Fruit fly (Drosophila melanogaster): ENCODE data around the gene Cmpk.

Cmpk gene

dm6 chr3R:26021195-26021914, 33.9 kb downstream of the Cmpk start (continued):
- peak; percentile 88 for TF ChIP-seq CG13296 (GFP tag; optimal IDR thresholded peaks at IDR 0.05)
- TF ChIP-seq CG4328 (GFP tag; optimal IDR thresholded peaks at IDR 0.05) = peak; percentile 92
- TF ChIP-seq z (GFP tag; IDR thresholded peaks at IDR 0.05) = no peak
- peak; percentile 85 for TF ChIP-seq CG10431 (GFP tag; optimal IDR thresholded peaks at IDR 0.05)
- TF ChIP-seq Six4 (GFP tag; optimal IDR thresholded peaks at IDR 0.05) = peak; percentile 92
- TF ChIP-seq CG3163 (GFP tag; optimal IDR thresholded peaks at IDR 0.05) = peak; percentile 32
- 0 out of 2 replicates have a peak, but pooled peaks have one; percentile 46 for TF ChIP-seq CG6272 (GFP tag; IDR thresholded peaks at IDR 0.05)
- peak; percentile 98 for TF ChIP-seq phol (tag; optimal IDR thresholded peaks at IDR 0.05)
- peak; percentile 90 for TF ChIP-seq lilli (GFP tag; optimal IDR thresholded peaks at IDR 0.05)
- peak; percentile 88 for TF ChIP-seq salm (tag; optimal IDR thresholded peaks at IDR 0.05)
- peak; percentile 98 for TF ChIP-seq tio (GFP tag; optimal IDR thresholded peaks at IDR 0.05)
- peak; percentile 89 for TF ChIP-seq CG9215 (GFP tag; IDR thresholded peaks at IDR 0.05)
- TF ChIP-seq MBD-R2 (GFP tag; IDR thresholded peaks at IDR 0.05) = no peak
- TF ChIP-seq otp (GFP tag; IDR thresholded peaks at IDR 0.05) = peak; percentile 10; the same call in 1 of the 3 replicates
- TF ChIP-seq CG15073 (GFP tag; optimal IDR thresholded peaks at IDR 0.05) = peak; percentile 64
- peak; percentile 97 for TF ChIP-seq az2 (GFP tag; optimal IDR thresholded peaks at IDR 0.05)
- TF ChIP-seq ftz-f1 (GFP tag; optimal IDR thresholded peaks at IDR 0.05) = no peak
- TF ChIP-seq CG3847 (GFP tag; IDR thresholded peaks at IDR 0.05) = peak; percentile 87
- peak; percentile 13; the same call in 2 of the 3 replicates for TF ChIP-seq ci (GFP tag; IDR thresholded peaks at IDR 0.05)
- TF ChIP-seq Meics (GFP tag; optimal IDR thresholded peaks at IDR 0.05) = peak; percentile 95
- TF ChIP-seq sna (GFP tag; IDR thresholded peaks at IDR 0.05; ENCODE audit: partially characterized antibody) = no peak
- peak; percentile 87 for TF ChIP-seq CG30020 (tag; optimal IDR thresholded peaks at IDR 0.05)
- TF ChIP-seq dati (GFP tag; IDR thresholded peaks at IDR 0.05) = no peak
- peak; percentile 89 for TF ChIP-seq CG9817 (tag; optimal IDR thresholded peaks at IDR 0.05)
- TF ChIP-seq Scr (GFP tag; IDR thresholded peaks at IDR 0.05; ENCODE audit: partially characterized antibody) = peak; percentile 15; the same call in 1 of the 2 replicates
- peak; percentile 95 for TF ChIP-seq CG8290 (GFP tag; optimal IDR thresholded peaks at IDR 0.05)
- peak; percentile 59 to 97 for TF ChIP-seq CG8290 (tag; optimal IDR thresholded peaks at IDR 0.05)
- peak; percentile 84 for TF ChIP-seq CG7372 (GFP tag; IDR thresholded peaks at IDR 0.05)
- TF ChIP-seq vvl (GFP tag; IDR thresholded peaks at IDR 0.05) = peak; percentile 74
- TF ChIP-seq kay (GFP tag; optimal IDR thresholded peaks at IDR 0.05) = peak; percentile 71
- TF ChIP-seq CG15011 (GFP tag; optimal IDR thresholded peaks at IDR 0.05) = peak; percentile 93
- no peak for TF ChIP-seq fru (optimal IDR thresholded peaks at IDR 0.05)
- peak; percentile 99 for TF ChIP-seq CG7556 (GFP tag; optimal IDR thresholded peaks at IDR 0.05)
- TF ChIP-seq ERR (GFP tag; optimal IDR thresholded peaks at IDR 0.05) = no peak
- peak; percentile 98 for TF ChIP-seq CG2678 (tag; optimal IDR thresholded peaks at IDR 0.05)
- TF ChIP-seq Atf6 (GFP tag; IDR thresholded peaks at IDR 0.05) = peak; percentile 84
- no peak for TF ChIP-seq HmgD (GFP tag; optimal IDR thresholded peaks at IDR 0.05)
- peak; percentile 88 for TF ChIP-seq fd3F (GFP tag; optimal IDR thresholded peaks at IDR 0.05)
- TF ChIP-seq CG7745 (tag; optimal IDR thresholded peaks at IDR 0.05) = no peak
- peak; percentile 78 for TF ChIP-seq dm (GFP tag; optimal IDR thresholded peaks at IDR 0.05)
- peak; percentile 62 for TF ChIP-seq CG11398 (GFP tag; optimal IDR thresholded peaks at IDR 0.05)
- TF ChIP-seq Ssrp (tag; optimal IDR thresholded peaks at IDR 0.05) = peak; percentile 98
- peak; percentile 61; the same call in 1 of the 2 replicates for TF ChIP-seq gsb (GFP tag; IDR thresholded peaks at IDR 0.05)
- TF ChIP-seq ind (GFP tag; optimal IDR thresholded peaks at IDR 0.05) = peak; percentile 91
- TF ChIP-seq hth (optimal IDR thresholded peaks at IDR 0.05) = no peak
- TF ChIP-seq CG42726 (GFP tag; IDR thresholded peaks at IDR 0.05; ENCODE audit: partially characterized antibody) = no peak
- TF ChIP-seq CG12942 (GFP tag; optimal IDR thresholded peaks at IDR 0.05) = peak; percentile 89
- peak; percentile 78 for TF ChIP-seq Mad (GFP tag; optimal IDR thresholded peaks at IDR 0.05)

Measured in whole organism, embryonic.